Fruit fly (Drosophila melanogaster) whole organism, embryonic: ENCODE results near the gene Capa.
A peak's percentile ranks its signal among the peaks of the same experiment; 100 is the strongest.

Experiments used
- Bgb ChIP-seq: fragments of 200-800 bp; sonication (Bioruptor generic); IDR thresholded peaks from 2 replicates; pipeline ENCODE4 v1.3.6; 2022; ENCODE audit warnings: missing biosample characterization, missing genetic modification characterization; ENCODE audit not compliant: partially characterized antibody
- Blimp-1 ChIP-seq: fragments of 200-800 bp; sonication (Bioruptor generic); optimal IDR thresholded peaks from 3 replicates; lab custom pipeline; 2018; ENCODE audit warnings: missing biosample characterization, missing genetic modification characterization, mild to moderate bottlenecking, moderate library complexity, missing genetic modification reagents
- Bteb2 ChIP-seq: fragments of 200-800 bp; sonication (Bioruptor generic); optimal IDR thresholded peaks from 2 replicates; lab custom pipeline; 2016; ENCODE audit warnings: missing biosample characterization, missing genetic modification characterization
- CG16813 ChIP-seq: fragments of 200-800 bp; sonication (Bioruptor generic); IDR thresholded peaks from 3 replicates; pipeline ENCODE4 v1.3.6; 2022; ENCODE audit warnings: missing biosample characterization, missing genetic modification characterization; ENCODE audit not compliant: partially characterized antibody
- CG16863 ChIP-seq: fragments of 200-800 bp; sonication (Bioruptor generic); optimal IDR thresholded peaks from 3 replicates; lab custom pipeline; 2016; ENCODE audit warnings: missing biosample characterization, missing genetic modification characterization
- CG17186 ChIP-seq: fragments of 200-800 bp; sonication (Bioruptor generic); optimal IDR thresholded peaks from 3 replicates; lab custom pipeline; 2017; ENCODE audit warnings: missing biosample characterization, missing genetic modification reagents, missing genetic modification characterization
- CG17328 ChIP-seq: fragments of 200-800 bp; sonication (Bioruptor generic); IDR thresholded peaks from 2 replicates; pipeline ENCODE4 v1.3.6; 2022; ENCODE audit warnings: missing biosample characterization, missing genetic modification characterization
- CG17359 ChIP-seq: fragments of 200-800 bp; sonication (Bioruptor generic); optimal IDR thresholded peaks from 3 replicates; lab custom pipeline; 2018; ENCODE audit warnings: missing biosample characterization, mild to moderate bottlenecking, missing genetic modification characterization, moderate library complexity
- CG17612 ChIP-seq: fragments of 200-800 bp; sonication (Bioruptor generic); IDR thresholded peaks from 2 replicates; pipeline ENCODE4 v1.3.6; 2022; ENCODE audit warnings: missing biosample characterization, missing genetic modification characterization
- CG1792 ChIP-seq: fragments of 200-800 bp; sonication (Bioruptor generic); optimal IDR thresholded peaks from 2 replicates; lab custom pipeline; 2016; ENCODE audit warnings: missing biosample characterization, missing genetic modification characterization
- CG32532 ChIP-seq: fragments of 200-800 bp; sonication (Bioruptor generic); IDR thresholded peaks from 2 replicates; pipeline ENCODE4 v1.3.6; 2022; ENCODE audit warnings: missing biosample characterization, missing genetic modification characterization
- CG3281 ChIP-seq: fragments of 200-800 bp; sonication (Bioruptor generic); optimal IDR thresholded peaks from 3 replicates; lab custom pipeline; 2017; ENCODE audit warnings: missing biosample characterization, mild to moderate bottlenecking, missing genetic modification characterization
- CG3847 ChIP-seq: fragments of 200-800 bp; sonication (Bioruptor generic); IDR thresholded peaks from 2 replicates; pipeline ENCODE4 v1.3.6; 2022; ENCODE audit warnings: missing biosample characterization, missing genetic modification characterization
- CG4424 ChIP-seq: fragments of 200-800 bp; sonication (Bioruptor generic); optimal IDR thresholded peaks from 3 replicates; lab custom pipeline; 2016; ENCODE audit warnings: missing biosample characterization, missing genetic modification characterization
- CG4730 ChIP-seq: fragments of 200-800 bp; sonication (Bioruptor generic); IDR thresholded peaks from 2 replicates; pipeline ENCODE4 v1.3.6; 2022; ENCODE audit warnings: missing biosample characterization, missing genetic modification characterization
- CG6254 ChIP-seq: fragments of 200-800 bp; sonication (Bioruptor generic); optimal IDR thresholded peaks from 3 replicates; lab custom pipeline; 2017; ENCODE audit warnings: mild to moderate bottlenecking, missing biosample characterization, missing genetic modification reagents, missing genetic modification characterization
- CG6765 ChIP-seq: fragments of 200-800 bp; sonication (Bioruptor generic); optimal IDR thresholded peaks from 3 replicates; lab custom pipeline; 2017; ENCODE audit warnings: missing biosample characterization, mild to moderate bottlenecking, missing genetic modification characterization
- CG7357 ChIP-seq: fragments of 200-800 bp; sonication (Bioruptor generic); IDR thresholded peaks from 3 replicates; pipeline ENCODE4 v1.3.6; 2022; ENCODE audit warnings: missing biosample characterization, missing genetic modification characterization
- CG7928 ChIP-seq: fragments of 200-800 bp; sonication (Bioruptor generic); optimal IDR thresholded peaks from 2 replicates; lab custom pipeline; 2017; ENCODE audit warnings: missing biosample characterization, mild to moderate bottlenecking, missing genetic modification characterization
- CG8281 ChIP-seq: fragments of 200-800 bp; sonication (Bioruptor generic); optimal IDR thresholded peaks from 2 replicates; lab custom pipeline; 2018; ENCODE audit warnings: missing biosample characterization, mild to moderate bottlenecking, missing genetic modification characterization, moderate library complexity
- CG9817 ChIP-seq: fragments of 200-800 bp; sonication (Bioruptor generic); optimal IDR thresholded peaks from 2 replicates; lab custom pipeline; 2018; ENCODE audit warnings: missing biosample characterization, mild to moderate bottlenecking, missing genetic modification characterization, moderate library complexity
- CG9876 ChIP-seq: fragments of 200-800 bp; sonication (Bioruptor generic); optimal IDR thresholded peaks from 2 replicates; lab custom pipeline; 2016; ENCODE audit warnings: missing biosample characterization, missing genetic modification characterization
- CTCF ChIP-seq: fragments of 200-800 bp; sonication (Bioruptor generic); optimal IDR thresholded peaks from 2 replicates; lab custom pipeline; 2017; ENCODE audit warnings: missing biosample characterization, mild to moderate bottlenecking, missing genetic modification characterization, moderate library complexity
- Ets97D ChIP-seq: fragments of 200-800 bp; sonication (Bioruptor generic); optimal IDR thresholded peaks from 3 replicates; lab custom pipeline; 2016; ENCODE audit warnings: missing biosample characterization, missing genetic modification characterization
- HLHmδ ChIP-seq: fragments of 200-800 bp; sonication (Bioruptor generic); optimal IDR thresholded peaks from 2 replicates; lab custom pipeline; 2018; ENCODE audit warnings: missing biosample characterization, mild to moderate bottlenecking, missing genetic modification characterization, moderate library complexity
- HmgZ ChIP-seq: fragments of 200-800 bp; sonication (Bioruptor generic); optimal IDR thresholded peaks from 2 replicates; lab custom pipeline; 2018; ENCODE audit warnings: missing biosample characterization, mild to moderate bottlenecking, missing genetic modification characterization
- Hr51 ChIP-seq, 2 experiments: fragments of 200-800 bp; sonication (Bioruptor generic); optimal IDR thresholded peaks; 2 replicates in 1 of 2; 3 replicates in 1 of 2; lab custom pipeline; 2016 to 2018; ENCODE audit warnings: missing biosample characterization in 2 of 2, missing genetic modification characterization in 2 of 2, mild to moderate bottlenecking in 1 of 2, moderate library complexity in 1 of 2
- Lim3 ChIP-seq: fragments of 200-800 bp; sonication (Bioruptor generic); IDR thresholded peaks from 2 replicates; pipeline ENCODE4 v1.3.6; 2022; ENCODE audit warnings: missing biosample characterization, missing genetic modification characterization
- Lpt ChIP-seq: fragments of >200 bp; optimal IDR thresholded peaks from 2 replicates; lab custom pipeline; 2018; ENCODE audit warnings: missing biosample characterization, missing genetic modification characterization
- Max ChIP-seq: fragments of 200-800 bp; sonication (Bioruptor generic); optimal IDR thresholded peaks from 2 replicates; lab custom pipeline; 2016; ENCODE audit warnings: missing biosample characterization, mild to moderate bottlenecking, missing genetic modification characterization
- NC2β ChIP-seq: fragments of 200-800 bp; sonication (Bioruptor generic); optimal IDR thresholded peaks from 2 replicates; lab custom pipeline; 2016; ENCODE audit warnings: missing biosample characterization, missing genetic modification characterization
- Ravus ChIP-seq: fragments of 200-800 bp; sonication (Bioruptor generic); IDR thresholded peaks from 2 replicates; pipeline ENCODE4 v1.3.6; 2022; ENCODE audit warnings: missing biosample characterization, missing genetic modification characterization
- Sry-β ChIP-seq: fragments of 200-800 bp; sonication (Bioruptor generic); optimal IDR thresholded peaks from 2 replicates; lab custom pipeline; 2018; ENCODE audit warnings: missing biosample characterization, mild to moderate bottlenecking, missing genetic modification characterization, moderate library complexity
- al ChIP-seq: fragments of 200-800 bp; sonication (Bioruptor generic); IDR thresholded peaks from 2 replicates; pipeline ENCODE4 v1.3.6; 2022; ENCODE audit warnings: missing biosample characterization, missing genetic modification characterization
- aop ChIP-seq: fragments of 200-800 bp; sonication (Bioruptor generic); IDR thresholded peaks from 2 replicates; pipeline ENCODE4 v1.3.6; 2022; ENCODE audit warnings: missing biosample characterization, missing genetic modification characterization
- ato ChIP-seq: fragments of 200-800 bp; sonication (Bioruptor generic); IDR thresholded peaks from 2 replicates; pipeline ENCODE4 v1.3.6; 2022; ENCODE audit warnings: missing biosample characterization, missing genetic modification characterization; ENCODE audit not compliant: partially characterized antibody
- cato ChIP-seq: fragments of 200-800 bp; sonication (Bioruptor generic); optimal IDR thresholded peaks from 2 replicates; lab custom pipeline; 2016; ENCODE audit warnings: missing biosample characterization, missing genetic modification characterization, borderline replicate concordance
- croc ChIP-seq: fragments of 200-800 bp; sonication (Bioruptor generic); conservative IDR thresholded peaks from 3 replicates; pipeline ENCODE4 v1.3.6; 2022; ENCODE audit warnings: missing biosample characterization, missing genetic modification characterization
- dati ChIP-seq: fragments of 200-800 bp; sonication (Bioruptor generic); IDR thresholded peaks from 2 replicates; pipeline ENCODE4 v1.3.6; 2022; ENCODE audit warnings: missing biosample characterization, missing genetic modification characterization
- insv ChIP-seq, 2 experiments: fragments of 200-800 bp; sonication (Bioruptor generic); optimal IDR thresholded peaks; 3 replicates each; lab custom pipeline; 2016 to 2018; ENCODE audit warnings: missing biosample characterization in 2 of 2, missing genetic modification characterization in 2 of 2
- lmd ChIP-seq: fragments of 200-800 bp; sonication (Bioruptor generic); IDR thresholded peaks from 2 replicates; pipeline ENCODE4 v1.3.6; 2022; ENCODE audit warnings: missing biosample characterization, missing genetic modification characterization
- pnt ChIP-seq: fragments of 200-800 bp; sonication (Bioruptor generic); optimal IDR thresholded peaks from 3 replicates; lab custom pipeline; 2016; ENCODE audit warnings: missing biosample characterization, missing genetic modification characterization
- pzg ChIP-seq: fragments of 200-800 bp; sonication (Bioruptor generic); optimal IDR thresholded peaks from 3 replicates; lab custom pipeline; 2018; ENCODE audit warnings: missing biosample characterization, mild to moderate bottlenecking, missing genetic modification characterization, moderate library complexity
- rib ChIP-seq: fragments of 200-800 bp; sonication (Bioruptor generic); IDR thresholded peaks from 2 replicates; pipeline ENCODE4 v1.3.6; 2022; ENCODE audit warnings: missing biosample characterization, missing genetic modification characterization
- ro ChIP-seq: fragments of 200-800 bp; sonication (Bioruptor generic); IDR thresholded peaks from 2 replicates; pipeline ENCODE4 v1.3.6; 2022; ENCODE audit warnings: missing biosample characterization, missing genetic modification characterization
- sc ChIP-seq, 3 experiments: fragments of >200 bp in 2 of 3; fragments of 200-800 bp in 1 of 3; sonication (Bioruptor generic) in 1 of 3; optimal IDR thresholded peaks; 2 replicates in 2 of 3; 3 replicates in 1 of 3; lab custom pipeline; 2017; ENCODE audit warnings: mild to moderate bottlenecking in 1 of 3, missing biosample characterization in 1 of 3, missing genetic modification characterization in 1 of 3, missing genetic modification reagents in 1 of 3
- scrt ChIP-seq: fragments of 200-800 bp; sonication (Bioruptor generic); optimal IDR thresholded peaks from 2 replicates; lab custom pipeline; 2018; ENCODE audit warnings: missing biosample characterization, mild to moderate bottlenecking, missing genetic modification characterization, moderate library complexity
- shn ChIP-seq: fragments of 200-800 bp; sonication (Bioruptor generic); optimal IDR thresholded peaks from 3 replicates; lab custom pipeline; 2016; ENCODE audit warnings: missing biosample characterization, missing genetic modification characterization
- sima ChIP-seq: fragments of 200-800 bp; sonication (Bioruptor generic); optimal IDR thresholded peaks from 2 replicates; lab custom pipeline; 2016; ENCODE audit warnings: missing biosample characterization, missing genetic modification characterization
- tll ChIP-seq, 2 experiments: fragments of 200-800 bp in 1 of 2; fragments of >200 bp in 1 of 2; sonication (Bioruptor generic) in 1 of 2; optimal IDR thresholded peaks; 2 replicates each; lab custom pipeline; 2017 to 2019; ENCODE audit warnings: missing biosample characterization in 2 of 2, missing genetic modification characterization in 2 of 2, mild to moderate bottlenecking in 1 of 2, moderate library complexity in 1 of 2
- zen ChIP-seq: fragments of 200-800 bp; sonication (Bioruptor generic); optimal IDR thresholded peaks from 3 replicates; lab custom pipeline; 2018; ENCODE audit warnings: missing biosample characterization, mild to moderate bottlenecking, missing genetic modification characterization, moderate library complexity

The Capa gene

DNA sequence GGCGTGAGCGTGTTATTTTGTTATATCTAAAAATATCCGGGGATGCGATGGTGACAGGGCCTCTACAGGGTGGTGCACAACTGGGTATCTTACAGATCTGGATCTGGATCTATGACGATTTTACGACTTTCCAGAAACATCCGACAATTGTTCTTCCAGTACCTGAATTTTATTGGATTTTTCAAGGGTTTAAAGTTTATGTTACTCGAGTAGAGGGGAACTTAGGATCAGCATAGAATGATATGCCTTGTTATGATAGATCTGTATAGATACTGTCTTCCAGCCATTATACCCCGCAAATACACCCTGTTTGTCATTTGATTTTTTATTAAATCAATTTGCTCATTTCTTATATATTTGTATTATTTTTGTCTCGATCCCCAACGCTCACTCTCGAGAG, 19.8 kb downstream of the Capa start (continued):
- TF ChIP-seq cato, result no peak
- TF ChIP-seq Lpt (GFP tag; lab: Kevin White, UChicago), result no peak
- TF ChIP-seq CG17359 (tag; lab: Kevin White, UChicago), result peak; percentile 61
- TF ChIP-seq CG3847, result peak; percentile 67
- TF ChIP-seq CG17186 (GFP tag; lab: Kevin White, UChicago), result no peak
- TF ChIP-seq ato, result no peak
- TF ChIP-seq CG9876 (GFP tag; lab: Kevin White, UChicago), result peak; percentile 28
- TF ChIP-seq Bgb (GFP tag; lab: Robert Waterston, UW), result no peak
- peak; percentile 49 for TF ChIP-seq scrt (GFP tag; lab: Kevin White, UChicago)
- peak; percentile 52 for TF ChIP-seq CG4424 (GFP tag; lab: Kevin White, UChicago)
- peak; percentile 32 for TF ChIP-seq pnt (GFP tag; lab: Kevin White, UChicago)
- no peak for TF ChIP-seq aop
- TF ChIP-seq insv (GFP tag; optimal IDR thresholded peaks at IDR 0.05; lab: Kevin White, UChicago), result no peak
- no peak for TF ChIP-seq CG1792 (GFP tag; lab: Kevin White, UChicago)
- peak; percentile 64 for TF ChIP-seq CG9817
- TF ChIP-seq dati (GFP tag; lab: Robert Waterston, UW), result no peak
- TF ChIP-seq CTCF (GFP tag; lab: Kevin White, UChicago), result no peak
- TF ChIP-seq CG17328 (GFP tag; lab: Robert Waterston, UW), result 0 out of 2 replicates have a peak, but pooled peaks have one; percentile 5
- TF ChIP-seq Ravus, result peak; percentile 6; the same call in 1 of the 2 replicates
- no peak for TF ChIP-seq NC2β (GFP tag; lab: Kevin White, UChicago)
- TF ChIP-seq croc (GFP tag; lab: Robert Waterston, UW), result no peak; the same call in 2 of the 3 replicates
- TF ChIP-seq Hr51 (GFP tag; optimal IDR thresholded peaks at IDR 0.05; lab: Kevin White, UChicago), result peak in 1 of 2 experiments; percentile 79
- no peak for TF ChIP-seq ro
- TF ChIP-seq al (GFP tag; lab: Robert Waterston, UW), result peak; percentile 76
- TF ChIP-seq shn (GFP tag; lab: Kevin White, UChicago), result peak; percentile 32
- TF ChIP-seq Max, result peak; percentile 2
- TF ChIP-seq CG4730 (GFP tag; lab: Robert Waterston, UW), result peak; percentile 31; the same call in 1 of the 2 replicates
- no peak for TF ChIP-seq HLHmδ (GFP tag; lab: Kevin White, UChicago)
- TF ChIP-seq CG32532, result peak; percentile 76
- no peak for TF ChIP-seq zen (tag; lab: Kevin White, UChicago)
- no peak for TF ChIP-seq rib
- TF ChIP-seq CG8281, result peak; percentile 18
- TF ChIP-seq CG16863 (GFP tag; lab: Kevin White, UChicago), result peak; percentile 14
- TF ChIP-seq CG7928, result no peak
- TF ChIP-seq Sry-β, result no peak
- peak; percentile 77 for TF ChIP-seq CG3281 (GFP tag; lab: Kevin White, UChicago)
- no peak for TF ChIP-seq Ets97D
- TF ChIP-seq CG16813 (GFP tag; lab: Robert Waterston, UW), result no peak
- no peak for TF ChIP-seq sima (GFP tag; lab: Kevin White, UChicago)
- no peak for TF ChIP-seq sc (optimal IDR thresholded peaks at IDR 0.05; lab: Kevin White, UChicago)
- TF ChIP-seq sc (GFP tag; optimal IDR thresholded peaks at IDR 0.05; lab: Kevin White, UChicago), result no peak
- no peak for TF ChIP-seq tll (GFP tag; optimal IDR thresholded peaks at IDR 0.05; lab: Kevin White, UChicago)
- peak; percentile 54 for TF ChIP-seq CG6765 (GFP tag; lab: Kevin White, UChicago)
- TF ChIP-seq pzg (GFP tag; lab: Kevin White, UChicago), result no peak
- no peak for TF ChIP-seq CG17612 (GFP tag; lab: Robert Waterston, UW)
- TF ChIP-seq CG7357, result peak; percentile 65; the same call in 2 of the 3 replicates
- TF ChIP-seq Bteb2, result peak; percentile 52
- TF ChIP-seq CG6254 (GFP tag; lab: Kevin White, UChicago), result peak; percentile 48
- peak; percentile 81 for TF ChIP-seq lmd (GFP tag; lab: Robert Waterston, UW)
- peak; percentile 23 for TF ChIP-seq HmgZ
- TF ChIP-seq Lim3 (GFP tag; lab: Robert Waterston, UW), result no peak
- peak; percentile 36 for TF ChIP-seq Blimp-1 (GFP tag; lab: Kevin White, UChicago)
